Worm (Caenorhabditis elegans) whole organism, L4 larva: ENCODE measurements around the gene hpl-1.
"Not testable (repeated sequence)": the region's sequence is repeated elsewhere in the genome, so short reads cannot be mapped to it uniquely, and the experiment has no call there.

Experiments
- T20F7.1 ChIP-seq: fragments of 200-800 bp; sonication (Bioruptor generic); optimal IDR thresholded peaks from 2 replicates; lab custom pipeline; 2018; ENCODE audit warnings: mild to moderate bottlenecking, missing genetic modification characterization, missing compliant biosample characterization
- aha-1 ChIP-seq: fragments of 150-350 bp; peaks from one replicate; lab custom pipeline; 2014; ENCODE audit warnings: missing biosample characterization, missing genetic modification characterization
- aly-2 ChIP-seq: sonication (generic microtip); optimal IDR thresholded peaks from 2 replicates; lab custom pipeline; 2018; ENCODE audit warnings: missing biosample characterization, missing genetic modification characterization
- arid-1 ChIP-seq: fragments of 200-800 bp; sonication (Bioruptor generic); conservative IDR thresholded peaks from 2 replicates; pipeline ENCODE4 v1.3.6; 2022; ENCODE audit warnings: missing genetic modification reagents, missing genetic modification characterization, missing compliant biosample characterization
- ceh-20 ChIP-seq: fragments of 200-800 bp; sonication (Bioruptor generic); IDR thresholded peaks from 2 replicates; pipeline ENCODE4 v1.3.6; 2022; ENCODE audit warnings: missing genetic modification reagents, missing genetic modification characterization, missing compliant biosample characterization
- daf-16 ChIP-seq, 3 experiments: sonication (generic microtip); optimal IDR thresholded peaks; 2 replicates each; lab custom pipeline; 2016 to 2017; ENCODE audit warnings: missing genetic modification characterization in 3 of 3, missing genetic modification reagents in 3 of 3, mild to moderate bottlenecking in 2 of 3, missing compliant biosample characterization in 2 of 3, missing biosample characterization in 1 of 3, moderate library complexity in 1 of 3
- dmd-6 ChIP-seq: fragments of 200-800 bp; sonication (Bioruptor generic); IDR thresholded peaks from 2 replicates; pipeline ENCODE4 v1.3.6; 2022; ENCODE audit warnings: missing genetic modification reagents, missing genetic modification characterization, missing compliant biosample characterization
- duxl-1 ChIP-seq: sonication (generic microtip); optimal IDR thresholded peaks from 2 replicates; lab custom pipeline; 2016; ENCODE audit warnings: mild to moderate bottlenecking, missing genetic modification characterization, moderate library complexity, missing compliant biosample characterization; ENCODE audit not compliant: poor library complexity
- dve-1 ChIP-seq: sonication (generic microtip); optimal IDR thresholded peaks from 2 replicates; lab custom pipeline; 2017; ENCODE audit warnings: antibody characterized with exemption, mild to moderate bottlenecking, missing genetic modification characterization, missing compliant biosample characterization; ENCODE audit not compliant: insufficient read depth
- gei-8 ChIP-seq: fragments of 200-800 bp; sonication (Bioruptor generic); optimal IDR thresholded peaks from 2 replicates; lab custom pipeline; 2018; ENCODE audit warnings: mild to moderate bottlenecking, missing genetic modification characterization, missing compliant biosample characterization
- hlh-11 ChIP-seq: fragments of 200-800 bp; sonication (Bioruptor generic); optimal IDR thresholded peaks from 2 replicates; lab custom pipeline; 2018; ENCODE audit warnings: mild to moderate bottlenecking, missing genetic modification characterization, missing compliant biosample characterization
- hlh-30 ChIP-seq: sonication (generic microtip); optimal IDR thresholded peaks from 2 replicates; lab custom pipeline; 2017; ENCODE audit warnings: antibody characterized with exemption, mild to moderate bottlenecking, missing genetic modification characterization, missing compliant biosample characterization; ENCODE audit not compliant: insufficient read depth
- hmg-1.1 ChIP-seq: fragments of 200-800 bp; sonication (Bioruptor generic); IDR thresholded peaks from 2 replicates; pipeline ENCODE4 v1.3.6; 2022; ENCODE audit warnings: missing genetic modification reagents, missing genetic modification characterization, missing compliant biosample characterization
- jun-1 ChIP-seq: fragments of 150-350 bp; optimal IDR thresholded peaks from 2 replicates; lab custom pipeline; 2014; ENCODE audit warnings: missing biosample characterization, missing genetic modification reagents, missing genetic modification characterization
- lim-7 ChIP-seq: fragments of 200-800 bp; sonication (Bioruptor generic); IDR thresholded peaks from 2 replicates; pipeline ENCODE4 v1.3.6; 2022; ENCODE audit warnings: missing genetic modification characterization, missing compliant biosample characterization
- lin-1 ChIP-seq: fragments of 200-800 bp; sonication (Bioruptor generic); IDR thresholded peaks from 2 replicates; pipeline ENCODE4 v1.3.6; 2022; ENCODE audit warnings: missing genetic modification reagents, missing genetic modification characterization, missing compliant biosample characterization
- lin-38 ChIP-seq: fragments of 200-800 bp; sonication (Bioruptor generic); IDR thresholded peaks from 2 replicates; pipeline ENCODE4 v1.3.6; 2022; ENCODE audit warnings: missing genetic modification reagents, missing genetic modification characterization, missing compliant biosample characterization
- mdl-1 ChIP-seq, 2 experiments: fragments of 150-350 bp in 1 of 2; sonication (generic microtip) in 1 of 2; optimal IDR thresholded peaks; 2 replicates each; lab custom pipeline; 2014 to 2017; ENCODE audit warnings: missing biosample characterization in 2 of 2, missing genetic modification characterization in 2 of 2
- mep-1 ChIP-seq: fragments of 150-350 bp; sonication (generic microtip); optimal IDR thresholded peaks from 3 replicates; lab custom pipeline; 2014; ENCODE audit warnings: missing biosample characterization, missing genetic modification characterization
- mes-2 ChIP-seq: sonication (generic microtip); optimal IDR thresholded peaks from 2 replicates; lab custom pipeline; 2016; ENCODE audit warnings: missing genotype, mild to moderate bottlenecking, missing genetic modification characterization, missing compliant biosample characterization; ENCODE audit not compliant: poor library complexity, severe bottlenecking
- mxl-3 ChIP-seq: fragments of 200-800 bp; sonication (Bioruptor generic); optimal IDR thresholded peaks from 2 replicates; lab custom pipeline; 2018; ENCODE audit warnings: mild to moderate bottlenecking, missing genetic modification characterization, missing compliant biosample characterization
- nhr-102 ChIP-seq: sonication (generic microtip); optimal IDR thresholded peaks from 2 replicates; lab custom pipeline; 2016; ENCODE audit warnings: mild to moderate bottlenecking, missing genetic modification characterization, moderate library complexity, missing compliant biosample characterization
- nhr-11 ChIP-seq: fragments of 150-350 bp; optimal IDR thresholded peaks from 2 replicates; lab custom pipeline; 2014; ENCODE audit warnings: missing biosample characterization, missing genetic modification characterization
- nhr-25 ChIP-seq: sonication (generic microtip); optimal IDR thresholded peaks from 2 replicates; lab custom pipeline; 2017; ENCODE audit warnings: missing genetic modification characterization, mild to moderate bottlenecking, missing compliant biosample characterization, antibody characterized with exemption, moderate library complexity, borderline replicate concordance; ENCODE audit not compliant: insufficient read depth
- nhr-28 ChIP-seq: fragments of 150-350 bp; optimal IDR thresholded peaks from 2 replicates; lab custom pipeline; 2014; ENCODE audit warnings: missing biosample characterization, missing genetic modification characterization
- nhr-41 ChIP-seq: fragments of 200-800 bp; sonication (Bioruptor generic); IDR thresholded peaks from 2 replicates; pipeline ENCODE4 v1.3.6; 2022; ENCODE audit warnings: missing genetic modification reagents, missing genetic modification characterization, missing compliant biosample characterization
- nhr-48 ChIP-seq: sonication (generic microtip); optimal IDR thresholded peaks from 2 replicates; lab custom pipeline; 2016; ENCODE audit warnings: mild to moderate bottlenecking, missing genetic modification characterization, missing compliant biosample characterization
- nhr-77 ChIP-seq: fragments of 150-350 bp; optimal IDR thresholded peaks from 2 replicates; lab custom pipeline; 2014; ENCODE audit warnings: missing biosample characterization, missing genetic modification characterization
- pha-4 ChIP-seq, 2 experiments: fragments of 150-350 bp in 1 of 2; fragments of 200-800 bp in 1 of 2; sonication (Bioruptor generic) in 1 of 2; IDR thresholded peaks in 1 of 2; optimal IDR thresholded peaks in 1 of 2; 2 replicates each; pipeline versions ENCODE4 v1.3.6 to Lab custom; 2014 to 2022; ENCODE audit warnings: missing genetic modification characterization in 2 of 2, missing genetic modification reagents in 2 of 2, missing biosample characterization in 1 of 2, missing compliant biosample characterization in 1 of 2
- php-3 ChIP-seq: fragments of 200-800 bp; sonication (Bioruptor generic); IDR thresholded peaks from 2 replicates; pipeline ENCODE4 v1.3.6; 2022; ENCODE audit warnings: missing genetic modification reagents, missing genetic modification characterization, missing compliant biosample characterization
- pqm-1 ChIP-seq: sonication (generic microtip); optimal IDR thresholded peaks from 2 replicates; lab custom pipeline; 2017; ENCODE audit warnings: missing biosample characterization, missing genetic modification characterization
- snpc-1.2 ChIP-seq: fragments of 200-800 bp; sonication (Bioruptor generic); IDR thresholded peaks from 2 replicates; pipeline ENCODE4 v1.3.6; 2022; ENCODE audit warnings: missing genetic modification reagents, missing genetic modification characterization, missing compliant biosample characterization
- tra-1 ChIP-seq: fragments of 200-800 bp; sonication (Bioruptor generic); IDR thresholded peaks from 2 replicates; pipeline ENCODE4 v1.3.6; 2022; ENCODE audit warnings: missing genetic modification reagents, missing genetic modification characterization, missing compliant biosample characterization
- unc-130 ChIP-seq: sonication (generic microtip); optimal IDR thresholded peaks from 2 replicates; lab custom pipeline; 2016; ENCODE audit warnings: missing genetic modification reagents, missing genetic modification characterization, missing compliant biosample characterization
- unc-62 ChIP-seq, 3 experiments: fragments of 150-350 bp in 1 of 3; sonication (generic microtip); optimal IDR thresholded peaks in 2 of 3; peaks in 1 of 3; 1 replicate in 1 of 3; 2 replicates in 2 of 3; lab custom pipeline; 2014 to 2017; ENCODE audit warnings: missing biosample characterization in 3 of 3, missing genetic modification characterization in 3 of 3, missing genetic modification reagents in 3 of 3, missing genotype in 1 of 3
- vab-7 ChIP-seq: fragments of 200-800 bp; sonication (Bioruptor generic); IDR thresholded peaks from 2 replicates; pipeline ENCODE4 v1.3.6; 2022; ENCODE audit warnings: missing genetic modification reagents, missing genetic modification characterization, missing compliant biosample characterization
- zag-1 ChIP-seq: fragments of 150-350 bp; optimal IDR thresholded peaks from 2 replicates; lab custom pipeline; 2014; ENCODE audit warnings: missing biosample characterization, missing genetic modification characterization

hpl-1 gene

DNA sequence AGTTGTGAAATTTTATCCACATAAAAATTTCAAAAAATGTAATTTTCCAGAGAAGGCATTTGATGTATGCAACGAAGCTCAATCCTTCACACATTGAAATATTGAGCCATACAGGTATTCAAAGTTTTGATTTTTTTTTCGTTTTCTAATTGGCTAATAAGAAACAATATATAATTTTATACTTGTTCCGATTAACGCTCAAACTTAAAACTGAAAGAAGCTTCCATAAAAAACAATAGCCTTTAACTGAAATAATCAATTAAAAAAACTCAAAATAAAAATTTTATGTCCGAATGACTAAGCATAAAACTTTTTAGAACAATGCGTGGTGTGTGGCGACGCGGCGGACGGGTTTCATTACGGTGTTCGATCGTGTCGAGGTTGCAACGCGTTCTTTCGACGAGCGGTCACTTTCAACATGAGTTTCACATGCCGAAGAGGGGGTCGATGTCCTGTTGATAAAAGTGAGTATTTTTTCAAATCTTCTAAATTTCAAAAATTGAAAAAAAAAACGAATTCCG lies 6.8 kb downstream of the hpl-1 start, which contains the start of gene nhr-32:
nhr-32 (plus strand) TSS at position 51 of the 521 bp plus-strand sequence.
- peak; percentile 58 for TF ChIP-seq aha-1 (tag; lab: Kevin White, UChicago)
- no peak for TF ChIP-seq duxl-1 (tag; lab: Kevin White, UChicago)
- TF ChIP-seq hlh-30, result peak; percentile 28
- peak; percentile 19 for TF ChIP-seq mes-2
- TF ChIP-seq mxl-3 (GFP tag; lab: Kevin White, UChicago), result peak; percentile 23
- TF ChIP-seq unc-62 (GFP tag; optimal IDR thresholded peaks at IDR 0.05 in 1 of 2; lab: Kevin White, UChicago), result peak in 1 of 2 experiments; percentile 89
- no peak for TF ChIP-seq unc-62 (tag; optimal IDR thresholded peaks at IDR 0.05; lab: Kevin White, UChicago)
- no peak for TF ChIP-seq vab-7 (GFP tag; lab: Robert Waterston, UW)
- peak; percentile 24 for TF ChIP-seq dmd-6 (GFP tag; lab: Robert Waterston, UW)
- peak in 1 of 2 experiments; percentile 22 for TF ChIP-seq mdl-1 (tag; optimal IDR thresholded peaks at IDR 0.05; lab: Kevin White, UChicago)
- TF ChIP-seq nhr-11 (tag; lab: Kevin White, UChicago), result no peak

ce11 chrX:13257577-13257976 lies 12.4 kb downstream of the hpl-1 start, which contains the start of gene K08H2.10:
Gene K08H2.10 (plus strand): TSS chrX:13257806.
- TF ChIP-seq hmg-1.1 (GFP tag; lab: Robert Waterston, UW) (0 out of 2 replicates have a peak, but pooled peaks have one; percentile 16), ceh-20 (GFP tag; lab: Robert Waterston, UW) (peak; percentile 72; the same call in 1 of the 2 replicates), jun-1 (tag; lab: Kevin White, UChicago) (no peak), nhr-48 (peak; percentile 7), daf-16 (GFP tag; optimal IDR thresholded peaks at IDR 0.05; lab: Kevin White, UChicago) (peak in 1 of 2 experiments; percentile 28), daf-16 (tag; optimal IDR thresholded peaks at IDR 0.05; lab: Kevin White, UChicago) (peak; percentile 39), lim-7 (no peak), gei-8 (GFP tag; lab: Kevin White, UChicago) (no peak), nhr-28 (tag; lab: Kevin White, UChicago) (peak; percentile 66), hlh-11 (tag; lab: Kevin White, UChicago) (peak; percentile 81), nhr-102 (no peak), nhr-25 (tag; lab: Kevin White, UChicago) (no peak), T20F7.1 (GFP tag; lab: Kevin White, UChicago) (no peak), nhr-41 (GFP tag; lab: Robert Waterston, UW) (peak; percentile 44; the same call in 1 of the 2 replicates), unc-62 (GFP tag; optimal IDR thresholded peaks at IDR 0.05 in 1 of 2; lab: Kevin White, UChicago) (peak in 1 of 2 experiments; percentile 82), unc-62 (tag; optimal IDR thresholded peaks at IDR 0.05; lab: Kevin White, UChicago) (no peak), lin-1 (GFP tag; lab: Robert Waterston, UW) (0 out of 2 replicates have a peak, but pooled peaks have one; percentile 31), tra-1 (GFP tag; lab: Robert Waterston, UW) (peak; percentile 98), dmd-6 (GFP tag; lab: Robert Waterston, UW) (peak; percentile 94), aly-2 (no peak), unc-130 (GFP tag; lab: Kevin White, UChicago) (no peak), dve-1 (tag; lab: Kevin White, UChicago) (peak; percentile 55), zag-1 (tag; lab: Kevin White, UChicago) (no peak), php-3 (GFP tag; lab: Robert Waterston, UW) (peak; percentile 100), nhr-77 (peak; percentile 35), pqm-1 (tag; lab: Kevin White, UChicago) (peak; percentile 88)

DNA sequence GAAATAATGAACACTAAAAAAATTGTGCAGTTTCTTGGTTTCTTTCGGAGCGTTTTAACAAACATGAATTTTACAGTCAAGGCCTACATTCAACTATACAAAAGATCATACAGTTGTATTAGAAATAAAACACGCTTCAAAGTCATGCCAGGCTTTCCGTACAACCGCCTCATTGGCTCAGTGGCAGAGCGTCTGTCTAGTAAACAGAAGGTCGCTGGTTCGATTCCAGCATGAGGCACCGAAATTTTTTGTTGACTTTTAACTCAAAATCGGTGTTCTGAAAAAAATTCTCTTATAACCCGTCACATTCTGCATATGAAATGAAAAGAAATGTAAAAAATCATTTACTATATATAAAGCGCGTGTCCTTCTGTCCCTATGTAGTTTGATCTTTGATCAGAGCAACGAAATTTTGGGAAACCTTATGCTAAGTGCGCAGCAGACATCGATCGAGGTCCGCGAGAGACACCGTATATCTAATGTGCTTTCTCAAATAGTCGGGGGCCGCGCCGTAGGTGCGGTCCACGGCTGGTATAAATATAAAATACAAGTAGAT lies 15.9 kb downstream of the hpl-1 start:
- TF ChIP-seq dve-1 (tag; lab: Kevin White, UChicago) (peak; percentile 59), hlh-11 (tag; lab: Kevin White, UChicago) (peak; percentile 13), mes-2 (peak; percentile 49), dmd-6 (GFP tag; lab: Robert Waterston, UW) (peak; percentile 46), tra-1 (GFP tag; lab: Robert Waterston, UW) (peak; percentile 61; the same call in 1 of the 2 replicates), arid-1 (GFP tag; lab: Robert Waterston, UW) (0 out of 2 replicates have a peak, but pooled peaks have one; percentile 33), nhr-48 (peak; percentile 27), lim-7 (peak; percentile 70), lin-1 (GFP tag; lab: Robert Waterston, UW) (0 out of 2 replicates have a peak, but pooled peaks have one; percentile 15), pqm-1 (tag; lab: Kevin White, UChicago) (peak; percentile 4), snpc-1.2 (peak; percentile 64; the same call in 1 of the 2 replicates), vab-7 (GFP tag; lab: Robert Waterston, UW) (peak; percentile 55; the same call in 1 of the 2 replicates), lin-38 (GFP tag; lab: Robert Waterston, UW) (peak; percentile 62), daf-16 (GFP tag; optimal IDR thresholded peaks at IDR 0.05; lab: Kevin White, UChicago) (peak in 1 of 2 experiments; percentile 51), daf-16 (tag; optimal IDR thresholded peaks at IDR 0.05; lab: Kevin White, UChicago) (peak; percentile 85), pha-4 (GFP tag; IDR thresholded peaks at IDR 0.05; lab: Robert Waterston, UW) (peak; percentile 57; the same call in 1 of the 2 replicates), mep-1 (tag; lab: Kevin White, UChicago) (peak; percentile 6)
- TF ChIP-seq pha-4 (tag; optimal IDR thresholded peaks at IDR 0.05; lab: Kevin White, UChicago), result not testable (repeated sequence)
